Fruit fly (Drosophila melanogaster) whole organism, embryonic: ENCODE data around the gene IntS10.

Source experiments
- CG1603 ChIP-seq: fragments of 200-800 bp; sonication (Bioruptor generic); optimal IDR thresholded peaks from 2 replicates; lab custom pipeline; 2019; ENCODE audit warnings: missing biosample characterization, mild to moderate bottlenecking, missing genetic modification characterization, moderate library complexity
- CG3065 ChIP-seq: fragments of 200-800 bp; sonication (Bioruptor generic); optimal IDR thresholded peaks from 2 replicates; lab custom pipeline; 2016; ENCODE audit warnings: missing biosample characterization, missing genetic modification characterization
- CG8944 ChIP-seq: fragments of 200-800 bp; sonication (Bioruptor generic); optimal IDR thresholded peaks from 3 replicates; lab custom pipeline; 2016; ENCODE audit warnings: missing biosample characterization, missing genetic modification characterization
- Kr ChIP-seq: fragments of 200-800 bp; sonication (Bioruptor generic); optimal IDR thresholded peaks from 2 replicates; lab custom pipeline; 2017; ENCODE audit warnings: missing biosample characterization, mild to moderate bottlenecking, missing genetic modification characterization
- Optix ChIP-seq: fragments of 200-800 bp; sonication (Bioruptor generic); IDR thresholded peaks from 3 replicates; pipeline ENCODE4 v1.3.6; 2022; ENCODE audit warnings: missing biosample characterization, missing genetic modification characterization
- bsh ChIP-seq, 2 experiments: fragments of 200-800 bp; sonication (Bioruptor generic); optimal IDR thresholded peaks; 2 replicates each; lab custom pipeline; 2017 to 2018; ENCODE audit warnings: mild to moderate bottlenecking in 2 of 2, missing biosample characterization in 2 of 2, missing genetic modification characterization in 2 of 2, moderate library complexity in 1 of 2
- h ChIP-seq: fragments of >200 bp; optimal IDR thresholded peaks from 2 replicates; lab custom pipeline; 2017
- jumu ChIP-seq: fragments of 200-800 bp; sonication (Bioruptor generic); optimal IDR thresholded peaks from 3 replicates; lab custom pipeline; 2016; ENCODE audit warnings: missing biosample characterization, missing genetic modification characterization
- lmd ChIP-seq: fragments of 200-800 bp; sonication (Bioruptor generic); IDR thresholded peaks from 2 replicates; pipeline ENCODE4 v1.3.6; 2022; ENCODE audit warnings: missing biosample characterization, missing genetic modification characterization
- lola ChIP-seq, 3 experiments: fragments of >200 bp in 2 of 3; fragments of 200-800 bp in 1 of 3; sonication (Bioruptor generic) in 1 of 3; optimal IDR thresholded peaks; 2 replicates each; lab custom pipeline; 2017 to 2019; ENCODE audit warnings: missing biosample characterization in 3 of 3, missing genetic modification characterization in 3 of 3, mild to moderate bottlenecking in 1 of 3, moderate library complexity in 1 of 3
- tgo ChIP-seq: fragments of 200-800 bp; sonication (Bioruptor generic); IDR thresholded peaks from 3 replicates; pipeline ENCODE4 v1.3.6; 2022; ENCODE audit warnings: missing biosample characterization, missing genetic modification characterization

- TF ChIP-seq lola (GFP tag; optimal IDR thresholded peaks at IDR 0.05; lab: Kevin White, UChicago) (no peak), jumu (GFP tag; lab: Kevin White, UChicago) (no peak), lmd (GFP tag; lab: Robert Waterston, UW) (no peak), Kr (GFP tag; lab: Kevin White, UChicago) (no peak), tgo (GFP tag; lab: Robert Waterston, UW) (no peak), Optix (GFP tag; lab: Robert Waterston, UW) (no peak), CG8944 (no peak), CG3065 (GFP tag; lab: Kevin White, UChicago) (no peak), h (lab: Kevin White, UChicago) (no peak), bsh (GFP tag; optimal IDR thresholded peaks at IDR 0.05; lab: Kevin White, UChicago) (no peak), CG1603 (no peak)
Observed at dm6 chr3L:3799766-3800165, 6.7 kb upstream of the IntS10 start.
